Worm (Caenorhabditis elegans) whole organism, late embryonic: ENCODE measurements around the gene mif-1.

ENCODE experiments used
- C08G9.2 ChIP-seq: sonication (generic microtip); optimal IDR thresholded peaks from 2 replicates; lab custom pipeline; 2016; ENCODE audit warnings: mild to moderate bottlenecking, missing genetic modification characterization, moderate library complexity, missing compliant biosample characterization
- F13H6.1 ChIP-seq: sonication (generic microtip); optimal IDR thresholded peaks from 2 replicates; lab custom pipeline; 2016; ENCODE audit warnings: missing genetic modification characterization, missing compliant biosample characterization
- ama-1 ChIP-seq: fragments of 150-350 bp; optimal IDR thresholded peaks from 2 replicates; lab custom pipeline; 2014
- ceh-14 ChIP-seq: sonication (generic microtip); optimal IDR thresholded peaks from 2 replicates; lab custom pipeline; 2016; ENCODE audit warnings: missing genotype, missing genetic modification characterization, missing compliant biosample characterization
- ceh-2 ChIP-seq: sonication (generic microtip); optimal IDR thresholded peaks from 2 replicates; lab custom pipeline; 2016; ENCODE audit warnings: missing genotype, missing genetic modification characterization, missing compliant biosample characterization
- dmd-4 ChIP-seq: sonication (generic microtip); optimal IDR thresholded peaks from 2 replicates; lab custom pipeline; 2016; ENCODE audit warnings: borderline replicate concordance, missing genetic modification characterization, missing compliant biosample characterization
- ets-4 ChIP-seq: sonication (generic microtip); optimal IDR thresholded peaks from 2 replicates; lab custom pipeline; 2016; ENCODE audit warnings: missing genetic modification characterization, missing compliant biosample characterization
- fkh-10 ChIP-seq: fragments of 150-350 bp; optimal IDR thresholded peaks from 2 replicates; lab custom pipeline; 2014; ENCODE audit warnings: missing biosample characterization, missing genetic modification reagents, missing genetic modification characterization
- fkh-6 ChIP-seq: sonication (generic microtip); optimal IDR thresholded peaks from 2 replicates; lab custom pipeline; 2016; ENCODE audit warnings: missing genetic modification characterization, missing compliant biosample characterization
- hlh-15 ChIP-seq: sonication (generic microtip); optimal IDR thresholded peaks from 2 replicates; lab custom pipeline; 2016; ENCODE audit warnings: missing genetic modification characterization, missing compliant biosample characterization
- ref-2 ChIP-seq: sonication (generic microtip); optimal IDR thresholded peaks from 2 replicates; lab custom pipeline; 2016; ENCODE audit warnings: missing genetic modification characterization, missing compliant biosample characterization
- tbx-2 ChIP-seq: sonication (generic microtip); optimal IDR thresholded peaks from 2 replicates; lab custom pipeline; 2016; ENCODE audit warnings: missing genetic modification characterization, missing compliant biosample characterization
- tbx-7 ChIP-seq: sonication (generic microtip); optimal IDR thresholded peaks from 2 replicates; lab custom pipeline; 2016; ENCODE audit warnings: missing genotype, missing genetic modification characterization, missing compliant biosample characterization
- unc-42 ChIP-seq: sonication (generic microtip); optimal IDR thresholded peaks from 2 replicates; lab custom pipeline; 2016; ENCODE audit warnings: missing genotype, missing genetic modification characterization, missing compliant biosample characterization

- TF ChIP-seq tbx-2 (tag; lab: Kevin White, UChicago) (no peak), ceh-2 (tag; lab: Kevin White, UChicago) (no peak), C08G9.2 (tag; lab: Kevin White, UChicago) (no peak), ceh-14 (tag; lab: Kevin White, UChicago) (no peak), dmd-4 (no peak), unc-42 (tag; lab: Kevin White, UChicago) (no peak), ets-4 (no peak), F13H6.1 (tag; lab: Kevin White, UChicago) (no peak), tbx-7 (no peak), ref-2 (tag; lab: Kevin White, UChicago) (no peak), ama-1 (lab: Kevin White, UChicago) (no peak), fkh-6 (tag; lab: Kevin White, UChicago) (no peak), fkh-10 (GFP tag; lab: Kevin White, UChicago) (no peak), hlh-15 (tag; lab: Kevin White, UChicago) (no peak)
Observed at ce11 chrIII:11822407-11822806, 25.5 kb upstream of the mif-1 start, which contains the start of gene maa-1.
